Worm (Caenorhabditis elegans) whole organism, young adult: ENCODE measurements around the gene R04A9.1.

Experiments
- B0336.3 ChIP-seq: fragments of 200-800 bp; sonication (Bioruptor generic); IDR thresholded peaks from 2 replicates; pipeline ENCODE4 v1.3.6; 2022; ENCODE audit warnings: missing genetic modification characterization, missing compliant biosample characterization
- D2030.7 ChIP-seq: fragments of 200-800 bp; sonication (Bioruptor generic); IDR thresholded peaks from 2 replicates; pipeline ENCODE4 v1.3.6; 2022; ENCODE audit warnings: missing genetic modification reagents, missing genetic modification characterization, missing compliant biosample characterization
- F22D6.2 ChIP-seq: sonication (generic microtip); optimal IDR thresholded peaks from 2 replicates; lab custom pipeline; 2016; ENCODE audit warnings: mild to moderate bottlenecking, missing genetic modification characterization, missing compliant biosample characterization
- F23B12.7 ChIP-seq: sonication (generic microtip); optimal IDR thresholded peaks from 2 replicates; lab custom pipeline; 2017; ENCODE audit warnings: missing genetic modification characterization, mild to moderate bottlenecking, missing compliant biosample characterization, antibody characterized with exemption, moderate library complexity; ENCODE audit not compliant: insufficient read depth
- F57C9.4 ChIP-seq: sonication (generic microtip); optimal IDR thresholded peaks from 2 replicates; lab custom pipeline; 2017; ENCODE audit warnings: mild to moderate bottlenecking, missing genetic modification characterization, missing compliant biosample characterization
- T26A5.8 ChIP-seq: sonication (generic microtip); optimal IDR thresholded peaks from 2 replicates; lab custom pipeline; 2016; ENCODE audit warnings: missing genetic modification characterization, missing compliant biosample characterization
- Y53G8AR.9 ChIP-seq: fragments of 200-800 bp; sonication (Bioruptor generic); conservative IDR thresholded peaks from 2 replicates; pipeline ENCODE4 v1.3.6; 2022; ENCODE audit warnings: missing genetic modification reagents, missing genetic modification characterization, missing compliant biosample characterization
- Y56A3A.18 ChIP-seq: fragments of 200-800 bp; sonication (Bioruptor generic); IDR thresholded peaks from 2 replicates; pipeline ENCODE4 v1.3.6; 2022; ENCODE audit warnings: missing genetic modification reagents, missing genetic modification characterization, missing compliant biosample characterization
- Y67H2A.10 ChIP-seq: fragments of 200-800 bp; sonication (Bioruptor generic); conservative IDR thresholded peaks from 2 replicates; pipeline ENCODE4 v1.3.6; 2022; ENCODE audit warnings: missing genetic modification reagents, missing genetic modification characterization, missing compliant biosample characterization
- Y79H2A.3 ChIP-seq: fragments of 200-800 bp; sonication (Bioruptor generic); conservative IDR thresholded peaks from 2 replicates; pipeline ENCODE4 v1.3.6; 2022; ENCODE audit warnings: missing genetic modification reagents, missing genetic modification characterization, missing compliant biosample characterization
- ZK185.1 ChIP-seq: sonication (generic microtip); optimal IDR thresholded peaks from 2 replicates; lab custom pipeline; 2016; ENCODE audit warnings: mild to moderate bottlenecking, missing genetic modification characterization, missing compliant biosample characterization; ENCODE audit not compliant: poor library complexity, severe bottlenecking
- akir-1 ChIP-seq: fragments of 200-800 bp; sonication (Bioruptor generic); optimal IDR thresholded peaks from 2 replicates; lab custom pipeline; 2018; ENCODE audit warnings: mild to moderate bottlenecking, missing genetic modification characterization, moderate library complexity, missing compliant biosample characterization
- aptf-3 ChIP-seq: fragments of 200-800 bp; sonication (Bioruptor generic); IDR thresholded peaks from 2 replicates; pipeline ENCODE4 v1.3.6; 2022; ENCODE audit warnings: missing genetic modification characterization, missing compliant biosample characterization
- attf-5 ChIP-seq: fragments of 200-800 bp; sonication (Bioruptor generic); optimal IDR thresholded peaks from 2 replicates; lab custom pipeline; 2018; ENCODE audit warnings: mild to moderate bottlenecking, missing genetic modification characterization, missing compliant biosample characterization
- attf-6 ChIP-seq: fragments of 200-800 bp; sonication (Bioruptor generic); IDR thresholded peaks from 2 replicates; pipeline ENCODE4 v1.3.6; 2022; ENCODE audit warnings: missing genetic modification reagents, missing genetic modification characterization, missing compliant biosample characterization
- bed-1 ChIP-seq: fragments of 200-800 bp; sonication (Bioruptor generic); IDR thresholded peaks from 2 replicates; pipeline ENCODE4 v1.3.6; 2022; ENCODE audit warnings: missing genetic modification reagents, missing genetic modification characterization, missing compliant biosample characterization
- bed-2 ChIP-seq: fragments of 200-800 bp; sonication (Bioruptor generic); IDR thresholded peaks from 2 replicates; pipeline ENCODE4 v1.3.6; 2022; ENCODE audit warnings: missing genetic modification reagents, missing genetic modification characterization, missing compliant biosample characterization
- cebp-1 ChIP-seq, 2 experiments: fragments of 200-800 bp in 1 of 2; sonication (Bioruptor generic) in 1 of 2; sonication (generic microtip) in 1 of 2; IDR thresholded peaks in 1 of 2; optimal IDR thresholded peaks in 1 of 2; 2 replicates each; pipeline versions ENCODE4 v1.3.6 to Lab custom; 2017 to 2022; ENCODE audit warnings: missing compliant biosample characterization in 2 of 2, missing genetic modification characterization in 2 of 2, mild to moderate bottlenecking in 1 of 2, missing genetic modification reagents in 1 of 2, moderate library complexity in 1 of 2
- ceh-100 ChIP-seq: fragments of 200-800 bp; sonication (Bioruptor generic); IDR thresholded peaks from 2 replicates; pipeline ENCODE4 v1.3.6; 2022; ENCODE audit warnings: missing genetic modification reagents, missing genetic modification characterization, missing compliant biosample characterization
- ceh-58 ChIP-seq: fragments of 200-800 bp; sonication (Bioruptor generic); IDR thresholded peaks from 2 replicates; pipeline ENCODE4 v1.3.6; 2022; ENCODE audit warnings: missing genetic modification characterization, missing compliant biosample characterization
- ceh-79 ChIP-seq: sonication (generic microtip); optimal IDR thresholded peaks from 2 replicates; lab custom pipeline; 2017; ENCODE audit warnings: mild to moderate bottlenecking, missing genetic modification characterization, missing compliant biosample characterization
- dox-1 ChIP-seq: fragments of 200-800 bp; sonication (Bioruptor generic); IDR thresholded peaks from 2 replicates; pipeline ENCODE4 v1.3.6; 2022; ENCODE audit warnings: missing genetic modification reagents, missing genetic modification characterization, missing compliant biosample characterization
- hlh-12 ChIP-seq: sonication (generic microtip); optimal IDR thresholded peaks from 2 replicates; lab custom pipeline; 2016; ENCODE audit warnings: missing genetic modification characterization, missing compliant biosample characterization
- hmg-1.2 ChIP-seq: fragments of 200-800 bp; sonication (Bioruptor generic); IDR thresholded peaks from 2 replicates; pipeline ENCODE4 v1.3.6; 2022; ENCODE audit warnings: missing genetic modification reagents, missing genetic modification characterization, missing compliant biosample characterization
- hsf-1 ChIP-seq: fragments of 200-800 bp; sonication (Bioruptor generic); IDR thresholded peaks from 2 replicates; pipeline ENCODE4 v1.3.6; 2022; ENCODE audit warnings: missing genetic modification reagents, missing genetic modification characterization, missing compliant biosample characterization
- let-607 ChIP-seq, 2 experiments: fragments of 200-800 bp in 1 of 2; sonication (Bioruptor generic) in 1 of 2; sonication (generic microtip) in 1 of 2; optimal IDR thresholded peaks; 2 replicates each; lab custom pipeline; 2016 to 2018; ENCODE audit warnings: mild to moderate bottlenecking in 2 of 2, missing compliant biosample characterization in 2 of 2, missing genetic modification characterization in 2 of 2, moderate library complexity in 2 of 2, missing genotype in 1 of 2
- lin-40 ChIP-seq: sonication (generic microtip); optimal IDR thresholded peaks from 2 replicates; lab custom pipeline; 2016; ENCODE audit warnings: missing genetic modification characterization, mild to moderate bottlenecking, missing compliant biosample characterization, missing genotype, missing genetic modification reagents
- lin-54 ChIP-seq: fragments of 200-800 bp; sonication (Bioruptor generic); optimal IDR thresholded peaks from 2 replicates; lab custom pipeline; 2018; ENCODE audit warnings: mild to moderate bottlenecking, missing genetic modification characterization, missing compliant biosample characterization
- lir-1 ChIP-seq: fragments of 200-800 bp; sonication (Bioruptor generic); conservative IDR thresholded peaks from 2 replicates; pipeline ENCODE4 v1.3.6; 2022; ENCODE audit warnings: missing genetic modification reagents, missing genetic modification characterization, missing compliant biosample characterization
- lsy-27 ChIP-seq: sonication (generic microtip); optimal IDR thresholded peaks from 2 replicates; lab custom pipeline; 2017; ENCODE audit warnings: missing genetic modification characterization, mild to moderate bottlenecking, missing compliant biosample characterization, antibody characterized with exemption, missing genotype, borderline replicate concordance; ENCODE audit not compliant: insufficient read depth
- madf-8 ChIP-seq: fragments of 200-800 bp; sonication (Bioruptor generic); conservative IDR thresholded peaks from 2 replicates; pipeline ENCODE4 v1.3.6; 2022; ENCODE audit warnings: missing genetic modification reagents, missing genetic modification characterization, missing compliant biosample characterization
- mcd-1 ChIP-seq: fragments of 200-800 bp; sonication (Bioruptor generic); IDR thresholded peaks from 2 replicates; pipeline ENCODE4 v1.3.6; 2022; ENCODE audit warnings: missing genetic modification reagents, missing genetic modification characterization, missing compliant biosample characterization
- nfya-1 ChIP-seq: sonication (generic microtip); optimal IDR thresholded peaks from 2 replicates; lab custom pipeline; 2017; ENCODE audit warnings: antibody characterized with exemption, missing compliant biosample characterization, missing genetic modification characterization, borderline replicate concordance; ENCODE audit not compliant: insufficient read depth
- nhr-179 ChIP-seq: sonication (generic microtip); optimal IDR thresholded peaks from 2 replicates; lab custom pipeline; 2016; ENCODE audit warnings: mild to moderate bottlenecking, missing genetic modification characterization, missing compliant biosample characterization
- nhr-80 ChIP-seq: sonication (generic microtip); optimal IDR thresholded peaks from 2 replicates; lab custom pipeline; 2016; ENCODE audit warnings: missing genetic modification characterization, missing compliant biosample characterization
- rcor-1 ChIP-seq: fragments of 200-800 bp; sonication (Bioruptor generic); IDR thresholded peaks from 2 replicates; pipeline ENCODE4 v1.3.6; 2022; ENCODE audit warnings: missing genetic modification reagents, missing genetic modification characterization, missing compliant biosample characterization
- rec-8 ChIP-seq, 2 experiments: sonication (generic microtip); optimal IDR thresholded peaks; 2 replicates each; lab custom pipeline; 2016; ENCODE audit warnings: mild to moderate bottlenecking in 2 of 2, missing genetic modification characterization in 2 of 2, missing genetic modification reagents in 2 of 2, missing genotype in 2 of 2, missing biosample characterization in 1 of 2, missing compliant biosample characterization in 1 of 2, moderate library complexity in 1 of 2
- rpc-1 ChIP-seq, 2 experiments: fragments of 150-350 bp in 1 of 2; sonication (generic microtip) in 1 of 2; optimal IDR thresholded peaks; 2 replicates each; lab custom pipeline; 2014 to 2018; ENCODE audit warnings: missing biosample characterization in 1 of 2, missing genetic modification characterization in 1 of 2, missing genetic modification reagents in 1 of 2, missing genotype in 1 of 2
- unc-130 ChIP-seq: sonication (generic microtip); optimal IDR thresholded peaks from 2 replicates; lab custom pipeline; 2016; ENCODE audit warnings: missing genetic modification reagents, missing genetic modification characterization, missing compliant biosample characterization
- unc-62 ChIP-seq: fragments of 150-350 bp; optimal IDR thresholded peaks from 2 replicates; lab custom pipeline; 2014; ENCODE audit warnings: missing biosample characterization, missing genetic modification reagents, missing genetic modification characterization
- xnd-1 ChIP-seq: sonication (generic microtip); optimal IDR thresholded peaks from 2 replicates; lab custom pipeline; 2016; ENCODE audit warnings: missing genotype, missing genetic modification reagents, missing genetic modification characterization, missing compliant biosample characterization
- ztf-18 ChIP-seq: sonication (generic microtip); optimal IDR thresholded peaks from 2 replicates; lab custom pipeline; 2016; ENCODE audit warnings: missing genotype, mild to moderate bottlenecking, missing genetic modification characterization, missing compliant biosample characterization
- ztf-22 ChIP-seq: fragments of 200-800 bp; sonication (Bioruptor generic); optimal IDR thresholded peaks from 2 replicates; lab custom pipeline; 2018; ENCODE audit warnings: mild to moderate bottlenecking, missing genetic modification characterization, moderate library complexity, missing compliant biosample characterization
- ztf-26 ChIP-seq: sonication (generic microtip); optimal IDR thresholded peaks from 2 replicates; lab custom pipeline; 2017; ENCODE audit warnings: missing genetic modification characterization, missing compliant biosample characterization
- ztf-3 ChIP-seq: fragments of 200-800 bp; sonication (Bioruptor generic); optimal IDR thresholded peaks from 2 replicates; lab custom pipeline; 2018; ENCODE audit warnings: mild to moderate bottlenecking, missing genetic modification characterization, missing compliant biosample characterization

The R04A9.1 gene

DNA sequence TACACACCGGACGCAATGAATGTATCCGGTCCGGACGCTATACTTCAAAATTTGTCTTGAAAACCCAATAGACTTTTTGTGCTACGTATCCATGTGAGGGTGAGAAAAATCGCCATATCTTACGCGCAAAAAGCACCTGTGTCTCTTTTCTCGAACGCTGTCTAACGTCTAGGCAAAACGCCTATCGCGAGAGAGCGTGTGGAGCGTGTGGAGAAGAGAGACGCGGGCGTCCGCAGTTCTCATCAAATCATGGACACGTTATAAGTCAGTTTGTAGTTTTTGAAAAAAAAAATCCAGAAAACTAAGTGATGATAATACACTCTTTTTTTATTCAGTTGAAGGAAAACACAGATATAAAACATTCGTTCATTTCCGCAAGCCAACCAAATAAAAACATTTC is 23.7 kb upstream of the R04A9.1 start:
- TF ChIP-seq xnd-1 (tag; lab: Kevin White, UChicago) = no peak
- no peak for TF ChIP-seq Y67H2A.10 (GFP tag; lab: Robert Waterston, UW)
- no peak for TF ChIP-seq Y56A3A.18 (GFP tag; lab: Robert Waterston, UW)
- no peak for TF ChIP-seq D2030.7 (GFP tag; lab: Robert Waterston, UW)
- TF ChIP-seq rec-8 (tag; optimal IDR thresholded peaks at IDR 0.05; lab: Kevin White, UChicago) = no peak
- TF ChIP-seq lin-40 (tag; lab: Kevin White, UChicago) = peak; percentile 26
- no peak for TF ChIP-seq ztf-3 (GFP tag; lab: Kevin White, UChicago)
- no peak for TF ChIP-seq Y53G8AR.9 (GFP tag; lab: Robert Waterston, UW)
- no peak for TF ChIP-seq akir-1 (GFP tag; lab: Kevin White, UChicago)
- no peak for TF ChIP-seq cebp-1 (GFP tag; IDR thresholded peaks at IDR 0.05; lab: Robert Waterston, UW)
- TF ChIP-seq cebp-1 (tag; optimal IDR thresholded peaks at IDR 0.05; lab: Kevin White, UChicago) = no peak
- TF ChIP-seq aptf-3 (GFP tag; lab: Robert Waterston, UW) = no peak
- TF ChIP-seq ceh-58 (GFP tag; lab: Robert Waterston, UW) = no peak
- TF ChIP-seq lsy-27 (tag; lab: Kevin White, UChicago) = no peak
- TF ChIP-seq T26A5.8 (tag; lab: Kevin White, UChicago) = no peak
- TF ChIP-seq attf-6 = no peak
- no peak for TF ChIP-seq nhr-179 (tag; lab: Kevin White, UChicago)
- TF ChIP-seq madf-8 (GFP tag; lab: Robert Waterston, UW) = no peak
- TF ChIP-seq F23B12.7 = no peak
- no peak for TF ChIP-seq ZK185.1 (tag; lab: Kevin White, UChicago)
- TF ChIP-seq ztf-26 (tag; lab: Kevin White, UChicago) = no peak
- TF ChIP-seq unc-130 = no peak
- TF ChIP-seq mcd-1 (GFP tag; lab: Robert Waterston, UW) = 0 out of 2 replicates have a peak, but pooled peaks have one; percentile 7
- TF ChIP-seq let-607 (tag; optimal IDR thresholded peaks at IDR 0.05; lab: Kevin White, UChicago) = peak; percentile 57 to 62
- no peak for TF ChIP-seq F22D6.2 (tag; lab: Kevin White, UChicago)
- no peak for TF ChIP-seq F57C9.4 (tag; lab: Kevin White, UChicago)
- peak; percentile 53; the same call in 1 of the 2 replicates for TF ChIP-seq hmg-1.2
- peak; percentile 16 for TF ChIP-seq nhr-80 (tag; lab: Kevin White, UChicago)
- TF ChIP-seq bed-1 (GFP tag; lab: Robert Waterston, UW) = no peak
- no peak for TF ChIP-seq hsf-1
- TF ChIP-seq nfya-1 (tag; lab: Kevin White, UChicago) = no peak
- TF ChIP-seq Y79H2A.3 (GFP tag; lab: Robert Waterston, UW) = no peak
- no peak for TF ChIP-seq lir-1
- TF ChIP-seq hlh-12 (tag; lab: Kevin White, UChicago) = no peak
- TF ChIP-seq ztf-18 (tag; lab: Kevin White, UChicago) = no peak
- no peak for TF ChIP-seq lin-54 (GFP tag; lab: Kevin White, UChicago)
- TF ChIP-seq rpc-1 (optimal IDR thresholded peaks at IDR 0.05; lab: Kevin White, UChicago) = no peak
- no peak for TF ChIP-seq rpc-1 (tag; optimal IDR thresholded peaks at IDR 0.05; lab: Kevin White, UChicago)
- TF ChIP-seq B0336.3 (GFP tag; lab: Robert Waterston, UW) = no peak
- no peak for TF ChIP-seq rcor-1 (GFP tag; lab: Robert Waterston, UW)
- peak; percentile 45 for TF ChIP-seq attf-5
- TF ChIP-seq dox-1 (GFP tag; lab: Robert Waterston, UW) = 0 out of 2 replicates have a peak, but pooled peaks have one; percentile 22
- TF ChIP-seq ceh-100 = no peak
- TF ChIP-seq ztf-22 (GFP tag; lab: Kevin White, UChicago) = no peak
- TF ChIP-seq bed-2 (GFP tag; lab: Robert Waterston, UW) = no peak
- TF ChIP-seq unc-62 (GFP tag; lab: Kevin White, UChicago) = no peak
- TF ChIP-seq ceh-79 (tag; lab: Kevin White, UChicago) = no peak
